Worm (Caenorhabditis elegans) whole organism, early embryonic: ENCODE measurements around the gene dhs-16.

Experiments
- B0310.2 ChIP-seq: sonication (generic microtip); optimal IDR thresholded peaks from 2 replicates; lab custom pipeline; 2016; ENCODE audit warnings: mild to moderate bottlenecking, missing genetic modification characterization, missing compliant biosample characterization
- F13C5.2 ChIP-seq: sonication (generic microtip); optimal IDR thresholded peaks from 2 replicates; lab custom pipeline; 2017; ENCODE audit warnings: mild to moderate bottlenecking, missing genetic modification characterization, inconsistent platforms, missing compliant biosample characterization
- aly-1 ChIP-seq: sonication (generic microtip); optimal IDR thresholded peaks from 2 replicates; lab custom pipeline; 2016; ENCODE audit warnings: missing genetic modification characterization, missing compliant biosample characterization
- ama-1 ChIP-seq: fragments of 150-350 bp; optimal IDR thresholded peaks from 2 replicates; lab custom pipeline; 2014
- ceh-13 ChIP-seq: fragments of 200-800 bp; sonication (Bioruptor generic); optimal IDR thresholded peaks from 2 replicates; lab custom pipeline; 2018; ENCODE audit warnings: mild to moderate bottlenecking, missing genetic modification characterization, missing compliant biosample characterization
- ceh-36 ChIP-seq: sonication (generic microtip); optimal IDR thresholded peaks from 2 replicates; lab custom pipeline; 2016; ENCODE audit warnings: missing genetic modification characterization, inconsistent platforms, missing compliant biosample characterization
- ets-7 ChIP-seq: sonication (generic microtip); optimal IDR thresholded peaks from 2 replicates; lab custom pipeline; 2016; ENCODE audit warnings: missing genotype, missing genetic modification characterization, missing compliant biosample characterization
- flt-1 ChIP-seq: fragments of 200-800 bp; sonication (Bioruptor generic); IDR thresholded peaks from 2 replicates; pipeline ENCODE4 v1.3.6; 2022; ENCODE audit warnings: missing genetic modification characterization, missing compliant biosample characterization
- hmbx-1 ChIP-seq: sonication (generic microtip); optimal IDR thresholded peaks from 2 replicates; lab custom pipeline; 2016; ENCODE audit warnings: mild to moderate bottlenecking, missing genetic modification characterization, missing compliant biosample characterization
- hmg-4 ChIP-seq: fragments of 200-800 bp; sonication (Bioruptor generic); optimal IDR thresholded peaks from 2 replicates; lab custom pipeline; 2018; ENCODE audit warnings: mild to moderate bottlenecking, missing genetic modification characterization, missing compliant biosample characterization
- hnd-1 ChIP-seq: sonication (generic microtip); optimal IDR thresholded peaks from 2 replicates; lab custom pipeline; 2016; ENCODE audit warnings: missing genetic modification characterization, missing compliant biosample characterization
- pes-1 ChIP-seq: fragments of 200-800 bp; sonication (Bioruptor generic); IDR thresholded peaks from 2 replicates; pipeline ENCODE4 v1.3.6; 2022; ENCODE audit warnings: missing genetic modification reagents, missing genetic modification characterization, missing compliant biosample characterization
- scrt-1 ChIP-seq: fragments of 200-800 bp; sonication (Bioruptor generic); IDR thresholded peaks from 2 replicates; pipeline ENCODE4 v1.3.6; 2022; ENCODE audit warnings: missing genetic modification characterization, missing compliant biosample characterization
- sea-1 ChIP-seq: fragments of 200-800 bp; sonication (Bioruptor generic); conservative IDR thresholded peaks from 2 replicates; pipeline ENCODE4 v1.3.6; 2022; ENCODE audit warnings: missing genetic modification characterization, missing compliant biosample characterization
- tbx-11 ChIP-seq: fragments of 200-800 bp; sonication (Bioruptor generic); IDR thresholded peaks from 2 replicates; pipeline ENCODE4 v1.3.6; 2022; ENCODE audit warnings: missing genetic modification characterization, missing compliant biosample characterization
- tbx-37 ChIP-seq: fragments of 200-800 bp; sonication (Bioruptor generic); conservative IDR thresholded peaks from 2 replicates; pipeline ENCODE4 v1.3.6; 2022; ENCODE audit warnings: missing genetic modification reagents, missing genetic modification characterization, missing compliant biosample characterization
- tra-4 ChIP-seq: sonication (generic microtip); optimal IDR thresholded peaks from 2 replicates; lab custom pipeline; 2017; ENCODE audit warnings: missing genetic modification characterization, missing compliant biosample characterization

The dhs-16 gene

DNA sequence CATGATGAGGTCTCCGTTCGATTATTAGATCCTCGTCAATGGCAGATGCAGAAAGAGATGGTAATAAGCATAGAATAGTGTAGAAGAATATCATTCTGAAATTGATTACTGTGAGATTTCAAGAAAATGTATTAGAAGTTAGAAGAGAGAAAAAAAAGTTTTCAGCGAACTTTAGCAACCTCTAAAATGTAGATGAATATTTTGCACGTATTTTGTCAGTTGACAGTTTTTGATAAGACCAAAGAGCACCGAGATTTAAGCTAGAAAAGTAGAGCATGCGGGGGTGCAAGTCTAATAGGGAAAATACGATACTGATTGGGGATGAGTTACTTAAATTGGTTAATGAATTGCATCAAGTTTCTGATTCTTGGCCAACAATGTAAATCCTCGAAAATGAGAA is 28.8 kb upstream of the dhs-16 start, which contains the start of gene M03F8.6:
TSS of gene M03F8.6 (minus strand) at position 101 of the 400 bp plus-strand sequence.
- TF ChIP-seq hmbx-1 (tag; lab: Kevin White, UChicago) = no peak
- TF ChIP-seq hmg-4 (GFP tag; lab: Kevin White, UChicago) = no peak
- no peak for TF ChIP-seq tbx-37
- no peak for TF ChIP-seq ceh-36 (tag; lab: Kevin White, UChicago)
- no peak for TF ChIP-seq flt-1 (GFP tag; lab: Robert Waterston, UW)

DNA sequence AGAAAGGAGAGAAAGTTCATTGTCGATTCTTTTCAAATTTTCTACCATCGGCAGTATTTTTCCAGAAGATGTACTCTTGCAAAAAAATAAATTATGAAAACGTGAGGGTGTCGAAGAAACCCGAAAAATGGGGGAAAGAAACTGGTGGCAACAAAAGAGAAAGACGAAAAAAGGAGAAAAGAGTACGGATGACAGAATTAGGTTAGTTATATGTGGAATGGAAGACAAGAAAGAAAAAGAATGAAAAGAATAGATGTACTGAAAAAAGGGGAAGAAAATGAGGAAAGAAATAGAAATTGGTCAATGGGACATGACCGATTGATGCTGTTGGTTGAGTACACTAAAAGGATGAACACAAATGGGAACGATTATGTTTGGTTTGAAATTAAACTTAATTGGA is 27.9 kb upstream of the dhs-16 start:
- TF ChIP-seq hnd-1 (tag; lab: Kevin White, UChicago) (no peak), ama-1 (lab: Kevin White, UChicago) (no peak), tra-4 (tag; lab: Kevin White, UChicago) (no peak), pes-1 (no peak), B0310.2 (tag; lab: Kevin White, UChicago) (no peak), sea-1 (no peak), flt-1 (GFP tag; lab: Robert Waterston, UW) (no peak), tbx-37 (no peak), ceh-36 (tag; lab: Kevin White, UChicago) (no peak), scrt-1 (GFP tag; lab: Robert Waterston, UW) (no peak), hmbx-1 (tag; lab: Kevin White, UChicago) (no peak), ets-7 (tag; lab: Kevin White, UChicago) (no peak)

DNA sequence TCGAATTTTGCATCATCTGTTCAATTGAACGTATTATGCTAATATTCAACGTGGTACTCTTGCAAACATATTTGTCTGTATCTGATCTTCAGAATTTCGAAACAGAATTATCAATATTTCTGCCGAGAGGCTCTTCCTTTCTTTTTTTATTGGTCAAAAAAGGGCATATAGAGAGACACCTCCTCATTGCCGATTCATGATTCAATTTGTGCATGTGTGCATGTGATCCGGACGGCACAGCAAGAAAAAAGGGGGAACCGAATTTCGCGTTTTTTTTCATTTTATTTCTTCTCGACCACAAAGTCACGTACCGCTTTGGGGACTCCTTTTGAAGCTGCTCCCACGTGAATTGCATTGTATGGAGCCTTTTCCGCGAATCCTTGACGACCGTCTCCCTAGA is 22.0 kb upstream of the dhs-16 start, which contains the start of gene mcp-1:
TSS of gene mcp-1 (plus strand) at position 292 of the 400 bp plus-strand sequence.
- no peak for TF ChIP-seq hmg-4 (GFP tag; lab: Kevin White, UChicago)
- no peak for TF ChIP-seq pes-1
- TF ChIP-seq hmbx-1 (tag; lab: Kevin White, UChicago) = no peak
- no peak for TF ChIP-seq hnd-1 (tag; lab: Kevin White, UChicago)
- TF ChIP-seq tra-4 (tag; lab: Kevin White, UChicago) = no peak
- no peak for TF ChIP-seq ets-7 (tag; lab: Kevin White, UChicago)
- TF ChIP-seq aly-1 (tag; lab: Kevin White, UChicago) = no peak
- TF ChIP-seq F13C5.2 (tag; lab: Kevin White, UChicago) = no peak
- TF ChIP-seq ama-1 (lab: Kevin White, UChicago) = no peak
- no peak for TF ChIP-seq ceh-36 (tag; lab: Kevin White, UChicago)
- no peak for TF ChIP-seq tbx-11 (GFP tag; lab: Robert Waterston, UW)

DNA sequence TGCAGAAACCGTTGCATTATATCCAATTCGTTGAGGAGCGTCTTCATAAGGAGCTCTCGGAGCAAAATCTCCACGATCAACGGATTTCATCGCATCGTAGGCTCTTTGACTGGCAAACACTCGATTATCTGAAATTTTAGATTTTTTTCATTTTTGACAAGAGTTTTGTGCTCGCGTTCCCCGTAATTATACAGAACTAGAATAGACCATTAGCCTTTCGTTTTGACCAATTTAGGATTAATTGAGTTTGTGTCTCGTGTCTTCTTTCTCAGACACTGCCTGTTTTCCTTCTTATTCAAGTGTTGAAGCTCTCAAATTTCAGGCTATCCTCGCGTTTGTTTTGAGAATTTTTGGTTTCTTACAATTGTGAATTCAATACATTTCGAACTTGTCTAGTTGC is 20.5 kb upstream of the dhs-16 start:
- TF ChIP-seq ceh-36 (tag; lab: Kevin White, UChicago) (no peak), B0310.2 (tag; lab: Kevin White, UChicago) (no peak), ama-1 (lab: Kevin White, UChicago) (no peak), scrt-1 (GFP tag; lab: Robert Waterston, UW) (no peak), F13C5.2 (tag; lab: Kevin White, UChicago) (no peak), flt-1 (GFP tag; lab: Robert Waterston, UW) (no peak), sea-1 (no peak), ceh-13 (GFP tag; lab: Kevin White, UChicago) (no peak), aly-1 (tag; lab: Kevin White, UChicago) (no peak), pes-1 (no peak), tbx-11 (GFP tag; lab: Robert Waterston, UW) (no peak)

DNA sequence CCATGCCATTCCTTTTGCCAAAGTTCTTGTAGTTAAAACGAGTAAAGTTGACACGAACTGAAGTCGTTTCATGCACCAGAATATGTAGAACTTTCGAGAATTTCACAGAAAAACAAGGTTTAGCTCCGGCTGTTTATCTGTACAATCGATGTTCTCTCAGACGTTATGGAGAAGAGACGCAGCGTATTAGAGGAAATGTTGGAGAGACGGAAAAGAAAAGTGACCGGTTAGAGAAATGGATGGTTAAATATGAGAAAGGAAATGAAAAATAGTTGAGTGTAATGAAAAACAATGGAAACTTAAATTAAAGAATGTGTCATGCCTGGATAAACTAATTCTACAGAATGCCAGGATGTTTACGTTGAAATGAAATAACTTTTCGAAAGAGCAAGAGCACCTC is 19.8 kb upstream of the dhs-16 start, which contains the start of gene pcm-1:
TSS of gene pcm-1 (minus strand) at position 187 of the 400 bp plus-strand sequence.
- TF ChIP-seq tbx-11 (GFP tag; lab: Robert Waterston, UW) (no peak), hmg-4 (GFP tag; lab: Kevin White, UChicago) (no peak), ceh-36 (tag; lab: Kevin White, UChicago) (no peak), ets-7 (tag; lab: Kevin White, UChicago) (no peak), hmbx-1 (tag; lab: Kevin White, UChicago) (no peak), flt-1 (GFP tag; lab: Robert Waterston, UW) (no peak), tra-4 (tag; lab: Kevin White, UChicago) (no peak), F13C5.2 (tag; lab: Kevin White, UChicago) (no peak), ceh-13 (GFP tag; lab: Kevin White, UChicago) (no peak), tbx-37 (no peak), aly-1 (tag; lab: Kevin White, UChicago) (no peak), hnd-1 (tag; lab: Kevin White, UChicago) (no peak), ama-1 (lab: Kevin White, UChicago) (no peak), scrt-1 (GFP tag; lab: Robert Waterston, UW) (no peak), B0310.2 (tag; lab: Kevin White, UChicago) (no peak), sea-1 (no peak)

DNA sequence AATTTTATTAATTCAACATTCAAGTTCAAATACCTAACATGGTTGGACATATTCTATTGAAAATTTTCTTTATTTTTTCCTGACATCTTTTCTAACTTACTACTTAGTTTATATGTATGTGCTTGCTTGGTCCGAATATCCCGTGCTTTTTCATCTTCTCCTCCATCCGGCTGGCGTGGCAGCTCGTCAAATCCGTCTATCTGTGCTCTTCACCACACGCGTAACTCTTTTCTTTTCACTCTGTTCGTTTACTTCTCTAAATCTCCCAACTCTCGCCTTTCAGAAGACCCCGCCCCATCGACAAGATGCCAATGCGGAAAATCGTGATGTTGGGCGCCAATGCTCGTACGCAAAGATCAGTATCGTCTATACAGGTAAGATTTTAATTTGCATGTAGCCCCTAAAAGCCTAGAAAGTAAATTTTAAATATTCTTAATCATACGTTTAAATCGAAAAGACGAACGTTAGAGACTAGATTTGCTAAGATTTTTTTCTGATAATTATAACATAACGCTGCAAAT is 18.8 kb upstream of the dhs-16 start:
- no peak for TF ChIP-seq scrt-1 (GFP tag; lab: Robert Waterston, UW)
- TF ChIP-seq tbx-11 (GFP tag; lab: Robert Waterston, UW) = no peak
- TF ChIP-seq pes-1 = no peak
- no peak for TF ChIP-seq B0310.2 (tag; lab: Kevin White, UChicago)
- TF ChIP-seq flt-1 (GFP tag; lab: Robert Waterston, UW) = no peak
- no peak for TF ChIP-seq aly-1 (tag; lab: Kevin White, UChicago)
- no peak for TF ChIP-seq tra-4 (tag; lab: Kevin White, UChicago)
- TF ChIP-seq ama-1 (lab: Kevin White, UChicago) = no peak
- no peak for TF ChIP-seq hmbx-1 (tag; lab: Kevin White, UChicago)
- no peak for TF ChIP-seq tbx-37
- no peak for TF ChIP-seq F13C5.2 (tag; lab: Kevin White, UChicago)
- no peak for TF ChIP-seq ceh-36 (tag; lab: Kevin White, UChicago)
- no peak for TF ChIP-seq ets-7 (tag; lab: Kevin White, UChicago)
- TF ChIP-seq hnd-1 (tag; lab: Kevin White, UChicago) = no peak
- TF ChIP-seq ceh-13 (GFP tag; lab: Kevin White, UChicago) = no peak
- TF ChIP-seq hmg-4 (GFP tag; lab: Kevin White, UChicago) = no peak
- no peak for TF ChIP-seq sea-1

DNA sequence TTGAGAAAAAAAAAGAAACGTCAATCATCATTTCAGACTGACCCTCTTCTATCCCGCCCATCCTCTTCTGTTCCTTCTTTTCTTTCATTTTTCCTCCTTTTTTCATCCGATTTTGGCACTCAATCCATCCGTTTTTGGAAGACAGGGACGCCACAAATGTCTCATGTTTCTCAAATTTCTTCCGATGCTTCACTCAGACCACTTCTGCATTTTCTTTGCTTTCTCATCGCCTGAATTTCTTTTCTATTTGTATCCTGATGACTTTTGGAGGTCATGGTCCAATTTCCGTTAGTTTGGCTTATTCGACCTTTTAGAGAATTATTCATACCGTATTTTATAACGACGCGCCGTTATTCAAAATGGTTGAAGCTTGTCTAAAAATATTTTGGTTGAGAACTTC is 11.0 kb upstream of the dhs-16 start:
- TF ChIP-seq pes-1 = no peak
- TF ChIP-seq hnd-1 (tag; lab: Kevin White, UChicago) = no peak
